Worm (Caenorhabditis elegans): ENCODE data around the gene gtf-2A2.

Gene gtf-2A2

DNA sequence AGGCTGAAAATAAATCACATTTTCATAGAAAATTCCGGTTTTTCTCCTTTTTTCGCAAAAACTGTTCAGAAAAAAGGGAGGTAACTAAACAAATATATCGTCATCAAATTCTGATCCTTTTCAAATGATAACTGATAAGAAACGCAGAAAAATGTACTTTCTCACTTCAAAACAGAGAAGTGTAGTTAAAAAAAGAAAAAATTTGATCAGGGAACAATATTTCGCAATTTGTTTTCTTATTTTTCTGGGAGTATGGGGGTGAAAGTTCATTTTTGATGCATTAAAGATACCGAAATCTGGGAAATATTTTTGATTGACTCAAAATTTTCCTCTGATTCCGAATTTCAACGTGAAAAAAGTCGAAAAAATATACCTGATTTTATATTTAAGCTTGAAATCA is 18.4 kb upstream of the gtf-2A2 start:
- TF ChIP-seq zfp-3 (GFP tag; conservative IDR thresholded peaks at IDR 0.05) (no peak), lin-29 (GFP tag; IDR thresholded peaks at IDR 0.05) (no peak), lsy-2 (tag; optimal IDR thresholded peaks at IDR 0.05) (peak in 1 of 2 experiments; percentile 9), cey-2 (tag; optimal IDR thresholded peaks at IDR 0.05; ENCODE audit: borderline replicate concordance, insufficient read depth) (no peak), ztf-11 (tag; optimal IDR thresholded peaks at IDR 0.05) (no peak), ces-1 (GFP tag; optimal IDR thresholded peaks at IDR 0.05) (no peak), madf-5 (GFP tag; IDR thresholded peaks at IDR 0.05) (no peak), nhr-25 (tag; optimal IDR thresholded peaks at IDR 0.05; ENCODE audit: borderline replicate concordance, insufficient read depth) (no peak), F37D6.2 (tag; optimal IDR thresholded peaks at IDR 0.05) (no peak), hlh-11 (tag; optimal IDR thresholded peaks at IDR 0.05) (peak; percentile 31), lim-7 (GFP tag; IDR thresholded peaks at IDR 0.05) (no peak), Y75B8A.6 (GFP tag; IDR thresholded peaks at IDR 0.05) (0 out of 2 replicates have a peak, but pooled peaks have one; percentile 5), snpc-4 (tag; optimal IDR thresholded peaks at IDR 0.05) (no peak), saeg-2 (GFP tag; IDR thresholded peaks at IDR 0.05) (no peak), lin-1 (GFP tag; IDR thresholded peaks at IDR 0.05) (no peak), lin-13 (GFP tag; optimal IDR thresholded peaks at IDR 0.05) (no peak), hmg-1.1 (GFP tag; IDR thresholded peaks at IDR 0.05) (no peak), dve-1 (tag; optimal IDR thresholded peaks at IDR 0.05; ENCODE audit: insufficient read depth) (peak; percentile 13), mdt-29 (GFP tag; IDR thresholded peaks at IDR 0.05) (no peak), dmd-6 (GFP tag; IDR thresholded peaks at IDR 0.05) (no peak), daf-16 (GFP tag; optimal IDR thresholded peaks at IDR 0.05) (no peak), daf-16 (tag; optimal IDR thresholded peaks at IDR 0.05) (peak; percentile 58), nhr-28 (tag; optimal IDR thresholded peaks at IDR 0.05) (peak; percentile 11)

DNA sequence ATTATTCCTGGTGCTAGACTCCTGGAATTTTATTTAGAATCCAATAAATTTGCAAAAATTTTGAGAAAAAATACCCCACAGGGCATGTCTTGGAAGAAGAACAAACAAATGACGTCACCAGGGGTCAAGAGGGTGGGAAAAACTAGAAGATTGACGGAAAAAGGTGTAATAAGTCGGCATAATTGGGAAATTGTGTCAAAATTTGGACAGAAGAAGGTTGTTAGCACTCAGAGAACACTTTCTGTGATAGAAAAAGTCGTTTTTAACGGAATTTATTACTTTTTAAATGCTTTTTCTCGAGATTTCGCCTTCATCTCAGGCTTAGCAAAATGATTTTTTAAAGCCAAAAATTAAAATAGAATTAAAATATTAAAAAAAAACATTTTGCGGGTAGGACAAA is 17.3 kb upstream of the gtf-2A2 start:
- TF ChIP-seq lin-13 (GFP tag; optimal IDR thresholded peaks at IDR 0.05), result no peak
- TF ChIP-seq F26F4.8 (GFP tag; conservative IDR thresholded peaks at IDR 0.05), result no peak
- no peak for TF ChIP-seq nhr-42 (GFP tag; IDR thresholded peaks at IDR 0.05)
- TF ChIP-seq nhr-6 (tag; optimal IDR thresholded peaks at IDR 0.05), result no peak
- TF ChIP-seq ZK337.2 (GFP tag; IDR thresholded peaks at IDR 0.05), result no peak
- TF ChIP-seq madf-9 (GFP tag; conservative IDR thresholded peaks at IDR 0.05), result no peak
- TF ChIP-seq nhr-10 (tag; optimal IDR thresholded peaks at IDR 0.05), result no peak
- TF ChIP-seq nhr-25 (tag; optimal IDR thresholded peaks at IDR 0.05; ENCODE audit: borderline replicate concordance, insufficient read depth), result no peak
- TF ChIP-seq nhr-76 (tag; optimal IDR thresholded peaks at IDR 0.05), result no peak
- TF ChIP-seq nhr-48 (tag; optimal IDR thresholded peaks at IDR 0.05), result no peak
- TF ChIP-seq hmg-1.1 (GFP tag; IDR thresholded peaks at IDR 0.05), result no peak
- TF ChIP-seq lin-39 (tag; optimal IDR thresholded peaks at IDR 0.05), result no peak
- 0 out of 2 replicates have a peak, but pooled peaks have one; percentile 3 for TF ChIP-seq egl-43 (GFP tag; IDR thresholded peaks at IDR 0.05)
- TF ChIP-seq dpl-1 (GFP tag; optimal IDR thresholded peaks at IDR 0.05), result no peak
- peak; percentile 13; the same call in 1 of the 2 replicates for TF ChIP-seq lin-38 (GFP tag; IDR thresholded peaks at IDR 0.05)
- TF ChIP-seq ceh-82 (tag; optimal IDR thresholded peaks at IDR 0.05), result no peak
- TF ChIP-seq nhr-102 (tag; optimal IDR thresholded peaks at IDR 0.05), result no peak
- no peak for TF ChIP-seq fos-1 (tag; optimal IDR thresholded peaks at IDR 0.05)
- TF ChIP-seq unc-39 (tag; optimal IDR thresholded peaks at IDR 0.05), result no peak
- TF ChIP-seq mes-2 (tag; optimal IDR thresholded peaks at IDR 0.05; ENCODE audit: poor library complexity, severe bottlenecking), result no peak
- no peak for TF ChIP-seq zip-11 (GFP tag; IDR thresholded peaks at IDR 0.05)
- no peak for TF ChIP-seq mdl-1 (tag; optimal IDR thresholded peaks at IDR 0.05)
- TF ChIP-seq daf-16 (GFP tag; optimal IDR thresholded peaks at IDR 0.05), result no peak
- TF ChIP-seq daf-16 (tag; optimal IDR thresholded peaks at IDR 0.05), result no peak
- no peak for TF ChIP-seq daf-12 (tag; optimal IDR thresholded peaks at IDR 0.05)
- TF ChIP-seq dmd-6 (GFP tag; IDR thresholded peaks at IDR 0.05), result no peak
- TF ChIP-seq dmd-8 (GFP tag; IDR thresholded peaks at IDR 0.05), result no peak
- TF ChIP-seq cey-2 (tag; optimal IDR thresholded peaks at IDR 0.05; ENCODE audit: borderline replicate concordance, insufficient read depth), result no peak
- peak; percentile 17; the same call in 1 of the 2 replicates for TF ChIP-seq ctbp-1 (GFP tag; IDR thresholded peaks at IDR 0.05)
- TF ChIP-seq unc-62 (GFP tag; optimal IDR thresholded peaks at IDR 0.05 in 1 of 2), result no peak
- TF ChIP-seq unc-62 (tag; optimal IDR thresholded peaks at IDR 0.05), result no peak
- TF ChIP-seq ceh-32 (tag; optimal IDR thresholded peaks at IDR 0.05; ENCODE audit: poor library complexity), result no peak
- TF ChIP-seq set-16 (GFP tag; IDR thresholded peaks at IDR 0.05), result no peak
- TF ChIP-seq aly-2 (tag; optimal IDR thresholded peaks at IDR 0.05), result no peak
